Fruit fly (Drosophila melanogaster) whole organism, embryonic: Measurements from ENCODE around the gene Edg78E.

Experiments used
- Antp ChIP-seq: fragments of 200-800 bp; sonication (Bioruptor generic); optimal IDR thresholded peaks from 3 replicates; lab custom pipeline; 2016; ENCODE audit warnings: missing biosample characterization, missing genetic modification characterization
- Bgb ChIP-seq: fragments of 200-800 bp; sonication (Bioruptor generic); IDR thresholded peaks from 2 replicates; pipeline ENCODE4 v1.3.6; 2022; ENCODE audit warnings: missing biosample characterization, missing genetic modification characterization; ENCODE audit not compliant: partially characterized antibody
- C15 ChIP-seq: fragments of 200-800 bp; sonication (Bioruptor generic); IDR thresholded peaks from 3 replicates; pipeline ENCODE4 v1.3.6; 2022; ENCODE audit warnings: missing biosample characterization, missing genetic modification characterization
- CG10462 ChIP-seq: fragments of 200-800 bp; sonication (Bioruptor generic); optimal IDR thresholded peaks from 2 replicates; lab custom pipeline; 2016; ENCODE audit warnings: missing biosample characterization, missing genetic modification characterization
- CG10959 ChIP-seq: fragments of 200-800 bp; sonication (Bioruptor generic); IDR thresholded peaks from 2 replicates; pipeline ENCODE4 v1.3.6; 2022; ENCODE audit warnings: missing biosample characterization, missing genetic modification characterization
- CG12219 ChIP-seq: fragments of 200-800 bp; sonication (Bioruptor generic); optimal IDR thresholded peaks from 3 replicates; lab custom pipeline; 2018; ENCODE audit warnings: missing biosample characterization, mild to moderate bottlenecking, missing genetic modification characterization
- CG13894 ChIP-seq: fragments of 200-800 bp; sonication (Bioruptor generic); optimal IDR thresholded peaks from 3 replicates; lab custom pipeline; 2018; ENCODE audit warnings: missing biosample characterization, mild to moderate bottlenecking, missing genetic modification characterization, moderate library complexity
- CG1529 ChIP-seq: fragments of 200-800 bp; sonication (Bioruptor generic); optimal IDR thresholded peaks from 3 replicates; lab custom pipeline; 2018; ENCODE audit warnings: missing biosample characterization, missing genetic modification characterization
- CG15479 ChIP-seq: fragments of 200-800 bp; sonication (Bioruptor generic); optimal IDR thresholded peaks from 3 replicates; lab custom pipeline; 2019; ENCODE audit warnings: missing biosample characterization, mild to moderate bottlenecking, missing genetic modification characterization, moderate library complexity
- CG15514 ChIP-seq: fragments of 200-800 bp; sonication (Bioruptor generic); optimal IDR thresholded peaks from 3 replicates; lab custom pipeline; 2017; ENCODE audit warnings: missing biosample characterization, missing genetic modification characterization, mild to moderate bottlenecking, moderate library complexity, missing genetic modification reagents
- CG16813 ChIP-seq: fragments of 200-800 bp; sonication (Bioruptor generic); IDR thresholded peaks from 3 replicates; pipeline ENCODE4 v1.3.6; 2022; ENCODE audit warnings: missing biosample characterization, missing genetic modification characterization; ENCODE audit not compliant: partially characterized antibody
- CG16863 ChIP-seq: fragments of 200-800 bp; sonication (Bioruptor generic); optimal IDR thresholded peaks from 3 replicates; lab custom pipeline; 2016; ENCODE audit warnings: missing biosample characterization, missing genetic modification characterization
- CG1792 ChIP-seq: fragments of 200-800 bp; sonication (Bioruptor generic); optimal IDR thresholded peaks from 2 replicates; lab custom pipeline; 2016; ENCODE audit warnings: missing biosample characterization, missing genetic modification characterization
- CG2875 ChIP-seq: fragments of 200-800 bp; sonication (Bioruptor generic); optimal IDR thresholded peaks from 2 replicates; lab custom pipeline; 2017; ENCODE audit warnings: missing biosample characterization, mild to moderate bottlenecking, missing genetic modification characterization, missing genetic modification reagents
- CG4404 ChIP-seq: fragments of 200-800 bp; sonication (Bioruptor generic); IDR thresholded peaks from 2 replicates; pipeline ENCODE4 v1.3.6; 2022; ENCODE audit warnings: missing biosample characterization, missing genetic modification characterization
- CG4707 ChIP-seq: fragments of 200-800 bp; sonication (Bioruptor generic); optimal IDR thresholded peaks from 2 replicates; lab custom pipeline; 2018; ENCODE audit warnings: missing biosample characterization, mild to moderate bottlenecking, missing genetic modification characterization, moderate library complexity
- CG5953 ChIP-seq: fragments of 200-800 bp; sonication (Bioruptor generic); IDR thresholded peaks from 2 replicates; pipeline ENCODE4 v1.3.6; 2022; ENCODE audit warnings: missing biosample characterization, missing genetic modification characterization
- CG8290 ChIP-seq, 3 experiments: fragments of 200-800 bp; sonication (Bioruptor generic); optimal IDR thresholded peaks; 2 replicates each; lab custom pipeline; 2016 to 2019; ENCODE audit warnings: missing biosample characterization in 3 of 3, missing genetic modification characterization in 3 of 3, mild to moderate bottlenecking in 2 of 3, moderate library complexity in 1 of 3
- CG8478 ChIP-seq: fragments of >200 bp; optimal IDR thresholded peaks from 2 replicates; lab custom pipeline; 2018
- CG9215 ChIP-seq: fragments of 200-800 bp; sonication (Bioruptor generic); IDR thresholded peaks from 2 replicates; pipeline ENCODE4 v1.3.6; 2022; ENCODE audit warnings: missing biosample characterization, missing genetic modification characterization
- CG9797 ChIP-seq: fragments of 200-800 bp; sonication (Bioruptor generic); optimal IDR thresholded peaks from 3 replicates; lab custom pipeline; 2018; ENCODE audit warnings: missing biosample characterization, mild to moderate bottlenecking, missing genetic modification characterization
- Dbx ChIP-seq: fragments of 200-800 bp; sonication (Bioruptor generic); IDR thresholded peaks from 3 replicates; pipeline ENCODE4 v1.3.6; 2022; ENCODE audit warnings: missing biosample characterization, missing genetic modification characterization
- Drgx ChIP-seq: fragments of 200-800 bp; sonication (Bioruptor generic); IDR thresholded peaks from 2 replicates; pipeline ENCODE4 v1.3.6; 2022; ENCODE audit warnings: missing biosample characterization, missing genetic modification characterization
- Myb ChIP-seq: fragments of 200-800 bp; sonication (Bioruptor generic); optimal IDR thresholded peaks from 2 replicates; lab custom pipeline; 2016; ENCODE audit warnings: missing biosample characterization, missing genetic modification characterization
- Six4 ChIP-seq: fragments of 200-800 bp; sonication (Bioruptor generic); optimal IDR thresholded peaks from 2 replicates; lab custom pipeline; 2016; ENCODE audit warnings: missing biosample characterization, missing genetic modification characterization
- Xbp1 ChIP-seq: fragments of 200-800 bp; sonication (Bioruptor generic); optimal IDR thresholded peaks from 3 replicates; lab custom pipeline; 2016; ENCODE audit warnings: missing biosample characterization, mild to moderate bottlenecking, missing genetic modification characterization
- ac ChIP-seq: fragments of 200-800 bp; sonication (Bioruptor generic); optimal IDR thresholded peaks from 3 replicates; lab custom pipeline; 2017; ENCODE audit warnings: missing biosample characterization, mild to moderate bottlenecking, missing genetic modification characterization
- ap ChIP-seq: fragments of 200-800 bp; sonication (Bioruptor generic); IDR thresholded peaks from 2 replicates; pipeline ENCODE4 v1.3.6; 2022; ENCODE audit warnings: missing biosample characterization, missing genetic modification characterization
- cato ChIP-seq: fragments of 200-800 bp; sonication (Bioruptor generic); optimal IDR thresholded peaks from 2 replicates; lab custom pipeline; 2016; ENCODE audit warnings: missing biosample characterization, missing genetic modification characterization, borderline replicate concordance
- chif ChIP-seq, 2 experiments: fragments of 200-800 bp; sonication (Bioruptor generic); optimal IDR thresholded peaks; 3 replicates each; lab custom pipeline; 2016; ENCODE audit warnings: missing biosample characterization in 2 of 2, missing genetic modification characterization in 2 of 2
- croc ChIP-seq: fragments of 200-800 bp; sonication (Bioruptor generic); conservative IDR thresholded peaks from 3 replicates; pipeline ENCODE4 v1.3.6; 2022; ENCODE audit warnings: missing biosample characterization, missing genetic modification characterization
- crol ChIP-seq: fragments of 200-800 bp; sonication (Bioruptor generic); IDR thresholded peaks from 2 replicates; pipeline ENCODE4 v1.3.6; 2022; ENCODE audit warnings: missing biosample characterization, missing genetic modification characterization
- cwo ChIP-seq: fragments of 200-800 bp; sonication (Bioruptor generic); optimal IDR thresholded peaks from 3 replicates; lab custom pipeline; 2017; ENCODE audit warnings: missing biosample characterization, missing genetic modification characterization, mild to moderate bottlenecking, moderate library complexity, missing genetic modification reagents
- dan ChIP-seq: fragments of 200-800 bp; sonication (Bioruptor generic); IDR thresholded peaks from 2 replicates; pipeline ENCODE4 v1.3.6; 2022; ENCODE audit warnings: missing biosample characterization, missing genetic modification characterization
- disco-r ChIP-seq: fragments of 200-800 bp; sonication (Bioruptor generic); optimal IDR thresholded peaks from 2 replicates; lab custom pipeline; 2016; ENCODE audit warnings: missing biosample characterization, missing genetic modification characterization
- dysf ChIP-seq: fragments of 200-800 bp; sonication (Bioruptor generic); IDR thresholded peaks from 3 replicates; pipeline ENCODE4 v1.3.6; 2022; ENCODE audit warnings: missing biosample characterization, missing genetic modification characterization
- fd96Cb ChIP-seq: fragments of 200-800 bp; sonication (Bioruptor generic); optimal IDR thresholded peaks from 2 replicates; lab custom pipeline; 2018; ENCODE audit warnings: missing biosample characterization, mild to moderate bottlenecking, missing genetic modification characterization, moderate library complexity
- gcm2 ChIP-seq: fragments of 200-800 bp; sonication (Bioruptor generic); optimal IDR thresholded peaks from 2 replicates; lab custom pipeline; 2016; ENCODE audit warnings: missing biosample characterization, missing genetic modification characterization
- gem ChIP-seq: fragments of 200-800 bp; sonication (Bioruptor generic); optimal IDR thresholded peaks from 2 replicates; lab custom pipeline; 2019; ENCODE audit warnings: missing biosample characterization, mild to moderate bottlenecking, missing genetic modification characterization, moderate library complexity
- gt ChIP-seq: fragments of 200-800 bp; sonication (Bioruptor generic); IDR thresholded peaks from 2 replicates; pipeline ENCODE4 v1.3.6; 2022; ENCODE audit warnings: missing biosample characterization, missing genetic modification characterization
- hbn ChIP-seq: fragments of 200-800 bp; sonication (Bioruptor generic); IDR thresholded peaks from 2 replicates; pipeline ENCODE4 v1.3.6; 2022; ENCODE audit warnings: missing biosample characterization, missing genetic modification characterization; ENCODE audit not compliant: partially characterized antibody
- nerfin-2 ChIP-seq: fragments of 200-800 bp; sonication (Bioruptor generic); IDR thresholded peaks from 2 replicates; pipeline ENCODE4 v1.3.6; 2022; ENCODE audit warnings: missing biosample characterization, missing genetic modification characterization; ENCODE audit not compliant: partially characterized antibody
- p53 ChIP-seq: fragments of 200-800 bp; sonication (Bioruptor generic); optimal IDR thresholded peaks from 2 replicates; lab custom pipeline; 2016; ENCODE audit warnings: missing biosample characterization, missing genetic modification characterization
- pum ChIP-seq: fragments of 200-800 bp; sonication (Bioruptor generic); optimal IDR thresholded peaks from 2 replicates; lab custom pipeline; 2016; ENCODE audit warnings: missing biosample characterization, missing genetic modification characterization
- pzg ChIP-seq: fragments of 200-800 bp; sonication (Bioruptor generic); optimal IDR thresholded peaks from 3 replicates; lab custom pipeline; 2018; ENCODE audit warnings: missing biosample characterization, mild to moderate bottlenecking, missing genetic modification characterization, moderate library complexity
- ranshi ChIP-seq: fragments of 200-800 bp; sonication (Bioruptor generic); IDR thresholded peaks from 2 replicates; pipeline ENCODE4 v1.3.6; 2022; ENCODE audit warnings: missing biosample characterization, missing genetic modification characterization
- salm ChIP-seq: fragments of 200-800 bp; sonication (Bioruptor generic); optimal IDR thresholded peaks from 2 replicates; lab custom pipeline; 2018; ENCODE audit warnings: missing biosample characterization, mild to moderate bottlenecking, missing genetic modification characterization
- ttk ChIP-seq: fragments of 200-800 bp; sonication (Bioruptor generic); IDR thresholded peaks from 2 replicates; pipeline ENCODE4 v2.1.2; 2022; ENCODE audit warnings: missing biosample characterization, missing genetic modification characterization
- vfl ChIP-seq: fragments of 200-800 bp; sonication (Bioruptor generic); optimal IDR thresholded peaks from 2 replicates; lab custom pipeline; 2016; ENCODE audit warnings: missing biosample characterization, missing genetic modification characterization
- vvl ChIP-seq: fragments of 200-800 bp; sonication (Bioruptor generic); IDR thresholded peaks from 2 replicates; pipeline ENCODE4 v1.3.6; 2022; ENCODE audit warnings: missing biosample characterization, missing genetic modification characterization
- zen2 ChIP-seq: fragments of 200-800 bp; sonication (Bioruptor generic); IDR thresholded peaks from 3 replicates; pipeline ENCODE4 v1.3.6; 2022; ENCODE audit warnings: missing biosample characterization, missing genetic modification characterization; ENCODE audit not compliant: partially characterized antibody

Edg78E gene

DNA sequence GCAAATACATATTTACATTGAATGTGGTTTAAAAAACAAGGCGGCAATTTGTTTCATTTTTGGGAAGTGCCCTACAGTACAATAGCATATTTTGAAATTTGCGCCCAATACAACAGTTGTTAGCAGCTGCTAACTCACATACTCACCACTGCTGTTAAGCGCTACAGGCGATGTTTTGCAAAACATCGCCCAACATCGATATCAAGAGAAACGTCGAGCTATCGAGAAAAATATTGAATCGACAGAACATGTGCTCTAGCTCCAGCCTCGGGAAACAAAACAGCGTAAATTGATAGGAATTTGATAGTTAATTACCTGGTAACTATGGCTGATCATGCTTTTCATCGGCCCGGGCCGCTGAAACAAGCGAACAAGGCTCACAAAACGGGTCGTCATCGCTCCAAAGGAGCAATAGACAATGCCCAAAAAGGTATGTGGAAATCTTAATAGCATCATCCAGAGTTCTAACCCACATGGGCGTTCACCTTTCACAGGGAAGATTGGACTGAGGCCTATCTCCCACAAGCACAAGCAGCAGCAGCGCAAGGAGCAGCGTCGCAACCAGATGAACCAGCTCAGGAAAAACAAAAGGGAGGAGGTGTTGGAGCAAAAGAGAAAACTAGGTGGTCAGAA lies 37.5 kb upstream of the Edg78E start, which contains the start of gene Tsr1 (continued):
- TF ChIP-seq CG10959 (no peak), CG1529 (GFP tag; lab: Kevin White, UChicago) (no peak), CG9797 (GFP tag; lab: Kevin White, UChicago) (peak; percentile 12), salm (tag; lab: Kevin White, UChicago) (no peak), Myb (GFP tag; lab: Kevin White, UChicago) (no peak), Antp (no peak), dan (GFP tag; lab: Robert Waterston, UW) (no peak), gem (tag; lab: Kevin White, UChicago) (no peak), crol (GFP tag; lab: Robert Waterston, UW) (no peak), C15 (no peak), hbn (peak; percentile 83), Bgb (GFP tag; lab: Robert Waterston, UW) (peak; percentile 92), vvl (GFP tag; lab: Robert Waterston, UW) (no peak), chif (GFP tag; optimal IDR thresholded peaks at IDR 0.05; lab: Kevin White, UChicago) (no peak), cwo (no peak), gt (no peak), CG13894 (tag; lab: Kevin White, UChicago) (no peak), CG16813 (GFP tag; lab: Robert Waterston, UW) (peak; percentile 81), CG1792 (GFP tag; lab: Kevin White, UChicago) (no peak), nerfin-2 (GFP tag; lab: Robert Waterston, UW) (peak; percentile 83), Dbx (GFP tag; lab: Robert Waterston, UW) (no peak), CG4404 (GFP tag; lab: Robert Waterston, UW) (no peak), p53 (GFP tag; lab: Kevin White, UChicago) (no peak), zen2 (GFP tag; lab: Robert Waterston, UW) (peak; percentile 94), CG12219 (GFP tag; lab: Kevin White, UChicago) (no peak), cato (GFP tag; lab: Kevin White, UChicago) (no peak), vfl (no peak), CG10462 (GFP tag; lab: Kevin White, UChicago) (no peak), Six4 (GFP tag; lab: Kevin White, UChicago) (no peak), pzg (peak; percentile 69), ttk (GFP tag; lab: Robert Waterston, UW) (no peak), disco-r (GFP tag; lab: Kevin White, UChicago) (no peak), CG9215 (GFP tag; lab: Robert Waterston, UW) (no peak), ap (GFP tag; lab: Robert Waterston, UW) (no peak), CG15479 (GFP tag; lab: Kevin White, UChicago) (no peak), CG15514 (GFP tag; lab: Kevin White, UChicago) (peak; percentile 54), CG16863 (GFP tag; lab: Kevin White, UChicago) (no peak), ac (GFP tag; lab: Kevin White, UChicago) (no peak), CG2875 (no peak), CG8478 (lab: Kevin White, UChicago) (no peak), croc (GFP tag; lab: Robert Waterston, UW) (no peak), CG4707 (GFP tag; lab: Kevin White, UChicago) (no peak), pum (GFP tag; lab: Kevin White, UChicago) (no peak), Xbp1 (GFP tag; lab: Kevin White, UChicago) (no peak), gcm2 (GFP tag; lab: Kevin White, UChicago) (no peak), dysf (GFP tag; lab: Robert Waterston, UW) (no peak), fd96Cb (tag; lab: Kevin White, UChicago) (no peak), CG8290 (GFP tag; optimal IDR thresholded peaks at IDR 0.05; lab: Kevin White, UChicago) (no peak), CG8290 (tag; optimal IDR thresholded peaks at IDR 0.05; lab: Kevin White, UChicago) (no peak), ranshi (GFP tag; lab: Robert Waterston, UW) (no peak), CG5953 (no peak), Drgx (GFP tag; lab: Robert Waterston, UW) (no peak)
